Worm (Caenorhabditis elegans) whole organism, L4 larva: ENCODE results near the gene egal-1.
A peak's percentile ranks its signal among the peaks of the same experiment; 100 is the strongest.

Experiments used
- F26F4.8 ChIP-seq: fragments of 200-800 bp; sonication (Bioruptor generic); conservative IDR thresholded peaks from 2 replicates; pipeline ENCODE4 v1.3.6; 2022; ENCODE audit warnings: missing genetic modification characterization, missing compliant biosample characterization
- R02D3.7 ChIP-seq: fragments of 150-350 bp; sonication (generic microtip); optimal IDR thresholded peaks from 3 replicates; lab custom pipeline; 2014; ENCODE audit warnings: missing biosample characterization, missing genetic modification characterization
- Y105C5A.15 ChIP-seq: fragments of 200-800 bp; sonication (Bioruptor generic); IDR thresholded peaks from 2 replicates; pipeline ENCODE4 v1.3.6; 2022; ENCODE audit warnings: missing genetic modification characterization, missing compliant biosample characterization
- aha-1 ChIP-seq: fragments of 150-350 bp; peaks from one replicate; lab custom pipeline; 2014; ENCODE audit warnings: missing biosample characterization, missing genetic modification characterization
- ctbp-1 ChIP-seq: fragments of 200-800 bp; sonication (Bioruptor generic); IDR thresholded peaks from 2 replicates; pipeline ENCODE4 v1.3.6; 2022; ENCODE audit warnings: missing genetic modification reagents, missing genetic modification characterization, missing compliant biosample characterization
- daf-12 ChIP-seq: fragments of 150-350 bp; optimal IDR thresholded peaks from 2 replicates; lab custom pipeline; 2014; ENCODE audit warnings: missing biosample characterization, missing genetic modification reagents, missing genetic modification characterization
- daf-16 ChIP-seq, 3 experiments: sonication (generic microtip); optimal IDR thresholded peaks; 2 replicates each; lab custom pipeline; 2016 to 2017; ENCODE audit warnings: missing genetic modification characterization in 3 of 3, missing genetic modification reagents in 3 of 3, mild to moderate bottlenecking in 2 of 3, missing compliant biosample characterization in 2 of 3, missing biosample characterization in 1 of 3, moderate library complexity in 1 of 3
- egl-43 ChIP-seq: fragments of 200-800 bp; sonication (Bioruptor generic); IDR thresholded peaks from 2 replicates; pipeline ENCODE4 v1.3.6; 2022; ENCODE audit warnings: missing genetic modification reagents, missing genetic modification characterization, missing compliant biosample characterization
- fkh-10 ChIP-seq: fragments of 150-350 bp; optimal IDR thresholded peaks from 2 replicates; lab custom pipeline; 2014; ENCODE audit warnings: missing biosample characterization, missing genetic modification reagents, missing genetic modification characterization
- hif-1 ChIP-seq, 2 experiments: sonication (generic microtip); optimal IDR thresholded peaks; 2 replicates each; lab custom pipeline; 2016 to 2017; ENCODE audit warnings: missing compliant biosample characterization in 2 of 2, missing genetic modification characterization in 2 of 2, missing genetic modification reagents in 2 of 2, missing genotype in 2 of 2, mild to moderate bottlenecking in 1 of 2
- hlh-11 ChIP-seq: fragments of 200-800 bp; sonication (Bioruptor generic); optimal IDR thresholded peaks from 2 replicates; lab custom pipeline; 2018; ENCODE audit warnings: mild to moderate bottlenecking, missing genetic modification characterization, missing compliant biosample characterization
- hlh-30 ChIP-seq: sonication (generic microtip); optimal IDR thresholded peaks from 2 replicates; lab custom pipeline; 2017; ENCODE audit warnings: antibody characterized with exemption, mild to moderate bottlenecking, missing genetic modification characterization, missing compliant biosample characterization; ENCODE audit not compliant: insufficient read depth
- hmg-1.1 ChIP-seq: fragments of 200-800 bp; sonication (Bioruptor generic); IDR thresholded peaks from 2 replicates; pipeline ENCODE4 v1.3.6; 2022; ENCODE audit warnings: missing genetic modification reagents, missing genetic modification characterization, missing compliant biosample characterization
- jun-1 ChIP-seq: fragments of 150-350 bp; optimal IDR thresholded peaks from 2 replicates; lab custom pipeline; 2014; ENCODE audit warnings: missing biosample characterization, missing genetic modification reagents, missing genetic modification characterization
- lin-1 ChIP-seq: fragments of 200-800 bp; sonication (Bioruptor generic); IDR thresholded peaks from 2 replicates; pipeline ENCODE4 v1.3.6; 2022; ENCODE audit warnings: missing genetic modification reagents, missing genetic modification characterization, missing compliant biosample characterization
- lsy-2 ChIP-seq, 2 experiments: fragments of 150-350 bp in 1 of 2; sonication (generic microtip) in 1 of 2; optimal IDR thresholded peaks; 2 replicates each; lab custom pipeline; 2014 to 2017; ENCODE audit warnings: missing biosample characterization in 2 of 2, missing genetic modification characterization in 2 of 2
- mdt-29 ChIP-seq: fragments of 200-800 bp; sonication (Bioruptor generic); IDR thresholded peaks from 2 replicates; pipeline ENCODE4 v1.3.6; 2022; ENCODE audit warnings: missing genetic modification reagents, missing genetic modification characterization, missing compliant biosample characterization
- nhr-102 ChIP-seq: sonication (generic microtip); optimal IDR thresholded peaks from 2 replicates; lab custom pipeline; 2016; ENCODE audit warnings: mild to moderate bottlenecking, missing genetic modification characterization, moderate library complexity, missing compliant biosample characterization
- nhr-25 ChIP-seq: sonication (generic microtip); optimal IDR thresholded peaks from 2 replicates; lab custom pipeline; 2017; ENCODE audit warnings: missing genetic modification characterization, mild to moderate bottlenecking, missing compliant biosample characterization, antibody characterized with exemption, moderate library complexity, borderline replicate concordance; ENCODE audit not compliant: insufficient read depth
- nhr-28 ChIP-seq: fragments of 150-350 bp; optimal IDR thresholded peaks from 2 replicates; lab custom pipeline; 2014; ENCODE audit warnings: missing biosample characterization, missing genetic modification characterization
- nhr-48 ChIP-seq: sonication (generic microtip); optimal IDR thresholded peaks from 2 replicates; lab custom pipeline; 2016; ENCODE audit warnings: mild to moderate bottlenecking, missing genetic modification characterization, missing compliant biosample characterization
- nhr-6 ChIP-seq: fragments of 150-350 bp; optimal IDR thresholded peaks from 2 replicates; lab custom pipeline; 2014; ENCODE audit warnings: missing biosample characterization, missing genetic modification characterization
- nhr-77 ChIP-seq: fragments of 150-350 bp; optimal IDR thresholded peaks from 2 replicates; lab custom pipeline; 2014; ENCODE audit warnings: missing biosample characterization, missing genetic modification characterization
- rbr-2 ChIP-seq: sonication (generic microtip); optimal IDR thresholded peaks from 2 replicates; lab custom pipeline; 2016; ENCODE audit warnings: missing genotype, missing genetic modification characterization, missing compliant biosample characterization
- saeg-2 ChIP-seq: fragments of 200-800 bp; sonication (Bioruptor generic); IDR thresholded peaks from 2 replicates; pipeline ENCODE4 v1.3.6; 2022; ENCODE audit warnings: missing genetic modification reagents, missing genetic modification characterization, missing compliant biosample characterization
- set-16 ChIP-seq: fragments of 200-800 bp; sonication (Bioruptor generic); IDR thresholded peaks from 2 replicates; pipeline ENCODE4 v1.3.6; 2022; ENCODE audit warnings: missing genetic modification reagents, missing genetic modification characterization, missing compliant biosample characterization
- snpc-1.2 ChIP-seq: fragments of 200-800 bp; sonication (Bioruptor generic); IDR thresholded peaks from 2 replicates; pipeline ENCODE4 v1.3.6; 2022; ENCODE audit warnings: missing genetic modification reagents, missing genetic modification characterization, missing compliant biosample characterization
- snpc-4 ChIP-seq: fragments of 150-350 bp; optimal IDR thresholded peaks from 2 replicates; lab custom pipeline; 2014; ENCODE audit warnings: missing biosample characterization, missing genetic modification characterization
- spr-1 ChIP-seq: sonication (generic microtip); optimal IDR thresholded peaks from 2 replicates; lab custom pipeline; 2016; ENCODE audit warnings: mild to moderate bottlenecking, missing genetic modification characterization, missing compliant biosample characterization
- tra-1 ChIP-seq: fragments of 200-800 bp; sonication (Bioruptor generic); IDR thresholded peaks from 2 replicates; pipeline ENCODE4 v1.3.6; 2022; ENCODE audit warnings: missing genetic modification reagents, missing genetic modification characterization, missing compliant biosample characterization
- unc-130 ChIP-seq: sonication (generic microtip); optimal IDR thresholded peaks from 2 replicates; lab custom pipeline; 2016; ENCODE audit warnings: missing genetic modification reagents, missing genetic modification characterization, missing compliant biosample characterization
- unc-62 ChIP-seq, 3 experiments: fragments of 150-350 bp in 1 of 3; sonication (generic microtip); optimal IDR thresholded peaks in 2 of 3; peaks in 1 of 3; 1 replicate in 1 of 3; 2 replicates in 2 of 3; lab custom pipeline; 2014 to 2017; ENCODE audit warnings: missing biosample characterization in 3 of 3, missing genetic modification characterization in 3 of 3, missing genetic modification reagents in 3 of 3, missing genotype in 1 of 3
- zip-2 ChIP-seq: fragments of 150-350 bp; optimal IDR thresholded peaks from 2 replicates; lab custom pipeline; 2014; ENCODE audit warnings: missing biosample characterization, missing genetic modification characterization

egal-1 gene

ce11 chrIV:5806348-5806747 lies 18.2 kb upstream of the egal-1 start (continued):
- TF ChIP-seq unc-62 (GFP tag; optimal IDR thresholded peaks at IDR 0.05 in 1 of 2; lab: Kevin White, UChicago): no peak
- no peak for TF ChIP-seq unc-62 (tag; optimal IDR thresholded peaks at IDR 0.05; lab: Kevin White, UChicago)
- no peak for TF ChIP-seq snpc-4 (tag; lab: Kevin White, UChicago)
- no peak for TF ChIP-seq daf-16 (GFP tag; optimal IDR thresholded peaks at IDR 0.05; lab: Kevin White, UChicago)
- TF ChIP-seq daf-16 (tag; optimal IDR thresholded peaks at IDR 0.05; lab: Kevin White, UChicago): no peak

ce11 chrIV:5806909-5807308 lies 17.7 kb upstream of the egal-1 start, which contains the start of gene lntl-1:
Gene lntl-1, minus strand, starts transcription at chrIV:5807093.
- no peak for TF ChIP-seq daf-12 (tag; lab: Kevin White, UChicago)
- no peak for TF ChIP-seq nhr-25 (tag; lab: Kevin White, UChicago)
- TF ChIP-seq lsy-2 (tag; optimal IDR thresholded peaks at IDR 0.05; lab: Kevin White, UChicago): peak in 1 of 2 experiments; percentile 27
- TF ChIP-seq daf-16 (GFP tag; optimal IDR thresholded peaks at IDR 0.05; lab: Kevin White, UChicago): no peak
- TF ChIP-seq daf-16 (tag; optimal IDR thresholded peaks at IDR 0.05; lab: Kevin White, UChicago): no peak
- no peak for TF ChIP-seq hmg-1.1 (GFP tag; lab: Robert Waterston, UW)
- TF ChIP-seq Y105C5A.15 (GFP tag; lab: Robert Waterston, UW): no peak
- TF ChIP-seq tra-1: no peak
- TF ChIP-seq jun-1 (tag; lab: Kevin White, UChicago): no peak
- TF ChIP-seq hlh-30: peak; percentile 33
- no peak for TF ChIP-seq zip-2 (tag; lab: Kevin White, UChicago)

DNA sequence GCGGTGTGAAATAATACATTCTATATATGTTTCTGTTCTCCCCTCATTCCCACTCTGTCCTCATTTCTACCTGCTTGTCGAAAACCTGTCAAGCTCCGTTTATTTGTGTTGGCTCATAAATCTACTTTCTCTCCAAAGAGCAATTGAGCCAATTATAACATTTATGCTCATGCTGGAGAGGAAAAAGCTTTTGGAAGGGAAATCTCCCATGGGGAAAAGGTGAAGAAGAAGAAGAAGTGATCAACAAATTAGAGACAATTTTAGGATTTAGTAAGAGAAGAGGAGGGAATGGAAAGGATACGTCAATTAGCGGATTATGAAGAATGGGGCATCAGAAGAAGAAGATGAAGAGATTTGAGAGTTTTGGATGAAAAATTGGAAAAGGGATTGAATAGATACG lies 14.9 kb upstream of the egal-1 start:
- TF ChIP-seq hlh-11 (no peak), unc-62 (GFP tag; optimal IDR thresholded peaks at IDR 0.05 in 1 of 2; lab: Kevin White, UChicago) (peak in 1 of 2 experiments; percentile 87), unc-62 (tag; optimal IDR thresholded peaks at IDR 0.05; lab: Kevin White, UChicago) (no peak)

- no peak for TF ChIP-seq mdt-29 (GFP tag; lab: Robert Waterston, UW)
- TF ChIP-seq egl-43 (GFP tag; lab: Robert Waterston, UW): no peak
- TF ChIP-seq unc-62 (GFP tag; optimal IDR thresholded peaks at IDR 0.05 in 1 of 2; lab: Kevin White, UChicago): peak in 1 of 2 experiments; percentile 87
- no peak for TF ChIP-seq unc-62 (tag; optimal IDR thresholded peaks at IDR 0.05; lab: Kevin White, UChicago)
- no peak for TF ChIP-seq set-16
- TF ChIP-seq fkh-10 (GFP tag; lab: Kevin White, UChicago): peak; percentile 49
- peak; percentile 3 for TF ChIP-seq unc-130 (GFP tag; lab: Kevin White, UChicago)
- TF ChIP-seq, all 104 proteins: peak for 3
These were observed 13.4 kb upstream of the egal-1 start for ce11 chrIV:5811079-5811622.

- TF ChIP-seq Y105C5A.15 (GFP tag; lab: Robert Waterston, UW): no peak
- peak; percentile 89 for TF ChIP-seq snpc-1.2 (GFP tag; lab: Robert Waterston, UW)
These were observed 10.4 kb upstream of the egal-1 start, which contains the start of gene oops-1 for ce11 chrIV:5814092-5814650. Gene oops-1, minus strand, starts transcription at chrIV:5814142.

ce11 chrIV:5816466-5816865 lies 8.1 kb upstream of the egal-1 start:
- TF ChIP-seq ctbp-1 (GFP tag; lab: Robert Waterston, UW) (no peak), daf-16 (GFP tag; optimal IDR thresholded peaks at IDR 0.05; lab: Kevin White, UChicago) (no peak), daf-16 (tag; optimal IDR thresholded peaks at IDR 0.05; lab: Kevin White, UChicago) (peak; percentile 73)

DNA sequence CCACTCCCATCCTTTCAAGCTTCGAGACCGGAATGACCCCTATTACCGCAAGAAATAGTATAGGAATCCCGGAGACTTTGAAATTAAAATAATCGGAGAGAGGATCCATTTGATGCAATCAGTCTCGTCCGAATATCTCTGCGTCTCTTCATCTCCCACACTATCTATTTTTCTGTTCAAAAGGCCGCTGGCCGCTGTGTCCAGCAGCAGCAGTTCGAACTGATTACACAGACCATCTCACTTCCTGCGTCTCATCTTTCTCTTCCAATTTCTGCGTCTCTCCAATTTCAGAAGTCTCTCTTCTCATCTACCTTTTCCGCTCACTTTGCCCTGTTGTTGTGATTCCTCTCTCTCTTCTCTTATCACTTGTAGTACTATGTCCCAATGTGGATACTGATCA lies 7.1 kb upstream of the egal-1 start:
- peak; percentile 77 for TF ChIP-seq nhr-48 (tag; lab: Kevin White, UChicago)
- TF ChIP-seq nhr-28 (tag; lab: Kevin White, UChicago): peak; percentile 87
- peak; percentile 9 for TF ChIP-seq nhr-77
- TF ChIP-seq nhr-102: peak; percentile 63
- TF ChIP-seq hlh-30: peak; percentile 64
- TF ChIP-seq hif-1 (tag; optimal IDR thresholded peaks at IDR 0.05; lab: Kevin White, UChicago): peak in 1 of 2 experiments; percentile 15
- TF ChIP-seq aha-1 (tag; lab: Kevin White, UChicago): peak; percentile 59
- TF ChIP-seq hmg-1.1 (GFP tag; lab: Robert Waterston, UW): peak; percentile 61
- TF ChIP-seq R02D3.7: no peak
- peak in 1 of 2 experiments; percentile 23 for TF ChIP-seq daf-16 (GFP tag; optimal IDR thresholded peaks at IDR 0.05; lab: Kevin White, UChicago)
- TF ChIP-seq daf-16 (tag; optimal IDR thresholded peaks at IDR 0.05; lab: Kevin White, UChicago): peak; percentile 82
- no peak for TF ChIP-seq saeg-2 (GFP tag; lab: Robert Waterston, UW)
- TF ChIP-seq nhr-6: peak; percentile 82
- TF ChIP-seq nhr-25 (tag; lab: Kevin White, UChicago): peak; percentile 59
- TF ChIP-seq spr-1 (tag; lab: Kevin White, UChicago): peak; percentile 50
- peak in 1 of 2 experiments; percentile 52 for TF ChIP-seq unc-62 (GFP tag; optimal IDR thresholded peaks at IDR 0.05 in 1 of 2; lab: Kevin White, UChicago)
- no peak for TF ChIP-seq unc-62 (tag; optimal IDR thresholded peaks at IDR 0.05; lab: Kevin White, UChicago)
- peak; percentile 81 for TF ChIP-seq lin-1 (GFP tag; lab: Robert Waterston, UW)
- peak in 1 of 2 experiments; percentile 55 for TF ChIP-seq lsy-2 (tag; optimal IDR thresholded peaks at IDR 0.05; lab: Kevin White, UChicago)
- peak; percentile 25 for TF ChIP-seq rbr-2 (tag; lab: Kevin White, UChicago)
- no peak for TF ChIP-seq F26F4.8 (GFP tag; lab: Robert Waterston, UW)
